Worm (Caenorhabditis elegans): ENCODE measurements around the gene gei-4.

The gei-4 gene

DNA sequence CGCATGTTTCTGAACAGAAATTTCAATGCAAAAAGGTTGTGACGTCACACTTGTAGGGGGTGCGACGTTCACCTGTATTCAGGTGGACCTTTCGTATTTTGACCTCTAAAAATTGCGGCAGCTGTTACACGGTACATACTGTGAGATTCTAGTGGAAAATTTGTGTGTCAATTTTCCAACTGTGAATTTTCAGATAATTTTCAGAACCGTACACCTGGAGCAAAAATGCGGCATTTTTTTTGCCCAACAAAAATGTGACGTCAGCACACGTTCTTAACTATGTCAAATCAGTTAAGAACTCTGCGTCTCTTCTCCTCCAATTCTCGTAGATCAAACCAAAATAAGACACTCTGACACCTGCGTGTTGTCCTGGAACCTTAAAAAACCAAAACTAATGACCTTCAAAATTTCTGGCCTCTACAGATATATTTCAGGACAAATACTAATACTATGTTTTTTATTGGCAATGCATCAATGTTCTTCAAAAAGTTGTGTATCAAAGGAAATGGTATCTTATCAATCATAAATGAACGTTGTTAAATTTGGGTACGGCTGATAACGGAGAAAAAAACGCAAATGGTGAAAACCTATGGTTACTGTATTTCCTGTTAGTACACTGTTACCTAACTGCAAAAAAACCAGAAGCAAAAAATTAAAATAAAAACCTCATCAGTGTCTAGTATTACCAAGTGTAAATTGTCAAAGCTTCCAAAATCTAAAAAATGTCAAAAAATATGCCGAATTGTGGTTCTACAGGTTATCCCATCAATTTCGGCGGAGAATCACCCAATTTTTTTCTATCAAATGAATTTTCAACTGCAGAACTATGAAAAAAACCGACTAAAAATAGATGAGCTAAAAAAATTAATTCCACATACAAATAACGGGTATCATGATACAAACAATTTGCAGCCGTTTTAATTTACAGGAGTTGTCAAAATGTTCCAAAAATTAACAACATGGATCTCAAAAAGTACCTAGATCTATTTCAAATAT, 2.6 kb upstream of the gei-4 start (continued):
- no peak for TF ChIP-seq zfp-2 (tag; optimal IDR thresholded peaks at IDR 0.05)
- TF ChIP-seq mxl-3 (GFP tag; optimal IDR thresholded peaks at IDR 0.05): no peak
- TF ChIP-seq nhr-237 (tag; optimal IDR thresholded peaks at IDR 0.05): no peak
- no peak for TF ChIP-seq ceh-28 (tag; optimal IDR thresholded peaks at IDR 0.05)
- no peak for TF ChIP-seq daf-16 (GFP tag; optimal IDR thresholded peaks at IDR 0.05)
- TF ChIP-seq daf-16 (tag; optimal IDR thresholded peaks at IDR 0.05): peak; percentile 73
- 0 out of 2 replicates have a peak, but pooled peaks have one; percentile 17 for TF ChIP-seq arid-1 (GFP tag; conservative IDR thresholded peaks at IDR 0.05)
- TF ChIP-seq duxl-1 (tag; optimal IDR thresholded peaks at IDR 0.05; ENCODE audit: poor library complexity): peak; percentile 18
- TF ChIP-seq dmd-8 (GFP tag; IDR thresholded peaks at IDR 0.05): no peak
- TF ChIP-seq mxl-2 (GFP tag; conservative IDR thresholded peaks at IDR 0.05): no peak
- TF ChIP-seq nhr-48 (tag; optimal IDR thresholded peaks at IDR 0.05): peak; percentile 18
- no peak for TF ChIP-seq lin-39 (tag; optimal IDR thresholded peaks at IDR 0.05)
- TF ChIP-seq dve-1 (tag; optimal IDR thresholded peaks at IDR 0.05; ENCODE audit: insufficient read depth): peak; percentile 54
- no peak for TF ChIP-seq D1046.2 (GFP tag; IDR thresholded peaks at IDR 0.05)
- no peak for TF ChIP-seq lir-3 (tag; optimal IDR thresholded peaks at IDR 0.05)
- TF ChIP-seq lsy-2 (tag; optimal IDR thresholded peaks at IDR 0.05): peak in 1 of 2 experiments; percentile 37
- TF ChIP-seq ama-1 (optimal IDR thresholded peaks at IDR 0.05): no peak
- peak; percentile 1 for TF ChIP-seq hlh-30 (tag; optimal IDR thresholded peaks at IDR 0.05; ENCODE audit: insufficient read depth)
- no peak for TF ChIP-seq ctbp-1 (GFP tag; IDR thresholded peaks at IDR 0.05)
- TF ChIP-seq ceh-62 (tag; optimal IDR thresholded peaks at IDR 0.05): no peak
- no peak for TF ChIP-seq Y48G9A.11 (GFP tag; IDR thresholded peaks at IDR 0.05)
- TF ChIP-seq tag-97 (GFP tag; IDR thresholded peaks at IDR 0.05): no peak
- no peak for TF ChIP-seq fkh-10 (GFP tag; optimal IDR thresholded peaks at IDR 0.05)
- TF ChIP-seq egl-27 (tag; optimal IDR thresholded peaks at IDR 0.05): no peak
- TF ChIP-seq aly-2 (tag; optimal IDR thresholded peaks at IDR 0.05): no peak
- TF ChIP-seq mep-1 (tag; optimal IDR thresholded peaks at IDR 0.05): peak; percentile 11
- TF ChIP-seq hmg-1.1 (GFP tag; IDR thresholded peaks at IDR 0.05): no peak
- TF ChIP-seq unc-62 (GFP tag; optimal IDR thresholded peaks at IDR 0.05 in 1 of 2): peak in 1 of 2 experiments; percentile 94
- TF ChIP-seq unc-62 (tag; optimal IDR thresholded peaks at IDR 0.05): no peak
- no peak for TF ChIP-seq Y105C5A.15 (GFP tag; IDR thresholded peaks at IDR 0.05)
- no peak for TF ChIP-seq ceh-20 (GFP tag; IDR thresholded peaks at IDR 0.05)
- peak in 1 of 2 experiments; percentile 4 for TF ChIP-seq mdl-1 (tag; optimal IDR thresholded peaks at IDR 0.05)
- no peak for TF ChIP-seq attf-4 (tag; optimal IDR thresholded peaks at IDR 0.05)
- TF ChIP-seq nhr-102 (tag; optimal IDR thresholded peaks at IDR 0.05): no peak
- no peak for TF ChIP-seq gei-8 (GFP tag; optimal IDR thresholded peaks at IDR 0.05)
- TF ChIP-seq jun-1 (tag; optimal IDR thresholded peaks at IDR 0.05): no peak
- TF ChIP-seq nhr-25 (tag; optimal IDR thresholded peaks at IDR 0.05; ENCODE audit: borderline replicate concordance, insufficient read depth): no peak
- no peak for TF ChIP-seq cey-2 (tag; optimal IDR thresholded peaks at IDR 0.05; ENCODE audit: borderline replicate concordance, insufficient read depth)
- peak; percentile 32 for TF ChIP-seq hlh-11 (tag; optimal IDR thresholded peaks at IDR 0.05)
- no peak for TF ChIP-seq snpc-4 (tag; optimal IDR thresholded peaks at IDR 0.05)
- no peak for TF ChIP-seq fos-1 (tag; optimal IDR thresholded peaks at IDR 0.05)
- no peak for TF ChIP-seq nhr-111 (GFP tag; optimal IDR thresholded peaks at IDR 0.05)
- TF ChIP-seq zag-1 (tag; optimal IDR thresholded peaks at IDR 0.05): no peak
- peak; percentile 16 for TF ChIP-seq mes-2 (tag; optimal IDR thresholded peaks at IDR 0.05; ENCODE audit: poor library complexity, severe bottlenecking)
- TF ChIP-seq daf-8 (GFP tag; IDR thresholded peaks at IDR 0.05): no peak
- peak; percentile 6; the same call in 1 of the 2 replicates for TF ChIP-seq lin-38 (GFP tag; IDR thresholded peaks at IDR 0.05)
- TF ChIP-seq ztf-7 (tag; optimal IDR thresholded peaks at IDR 0.05): no peak
- no peak; the same call in 1 of the 2 replicates for TF ChIP-seq zfp-3 (GFP tag; conservative IDR thresholded peaks at IDR 0.05)
- TF ChIP-seq unc-130 (GFP tag; optimal IDR thresholded peaks at IDR 0.05): no peak

All from whole organism, L4 larva.